Worm (Caenorhabditis elegans): ENCODE data around the gene toca-2.

Gene toca-2

DNA sequence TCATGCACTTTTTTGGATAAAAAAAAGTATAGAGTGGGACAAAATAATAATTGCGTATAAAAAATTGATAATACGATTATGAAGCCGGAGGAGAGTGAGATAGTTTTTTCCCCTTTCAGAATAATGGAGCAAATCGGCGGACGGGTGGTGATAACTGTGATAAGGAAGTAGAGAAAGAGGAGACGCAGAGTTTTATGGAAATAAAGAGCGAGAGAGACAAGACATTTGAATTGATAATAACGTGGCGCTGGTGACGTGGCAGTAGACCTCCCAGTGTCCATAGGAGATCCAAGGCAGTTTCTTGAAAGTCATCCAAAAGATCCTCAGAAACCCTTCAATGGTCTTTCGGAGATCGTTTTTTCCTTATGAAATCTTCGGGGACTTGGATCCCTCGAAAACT, 21.9 kb upstream of the toca-2 start (continued):
- TF ChIP-seq Y5F2A.4 (GFP tag; optimal IDR thresholded peaks at IDR 0.05) (no peak), pha-4 (GFP tag; IDR thresholded peaks at IDR 0.05) (no peak), pha-4 (tag; optimal IDR thresholded peaks at IDR 0.05) (no peak)

DNA sequence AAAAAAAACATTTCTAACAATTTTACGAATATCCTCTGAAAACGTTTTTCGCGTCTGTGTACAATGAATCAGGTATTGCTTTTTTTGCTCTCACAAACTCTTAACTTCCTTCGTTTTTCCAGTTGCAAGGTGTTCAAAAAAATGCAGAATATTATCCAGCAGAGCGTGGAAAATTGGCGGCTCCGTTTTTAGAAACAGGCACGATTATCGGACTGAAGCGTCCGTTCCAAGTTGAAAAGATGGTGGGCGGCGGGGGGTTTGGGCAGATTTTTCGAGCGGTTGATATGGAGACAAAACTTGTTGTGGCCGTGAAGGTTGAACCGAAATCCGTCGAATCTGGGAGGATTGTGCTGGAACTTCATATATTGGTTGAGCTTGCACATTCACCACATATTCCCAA, 20.7 kb upstream of the toca-2 start, which contains the start of gene W06F12.3:
Gene W06F12.3 (plus strand): TSS at position 23 of the 400 bp plus-strand sequence.
- TF ChIP-seq aha-1 (tag) (peak; percentile 91), unc-39 (tag; optimal IDR thresholded peaks at IDR 0.05) (no peak), mxl-3 (GFP tag; optimal IDR thresholded peaks at IDR 0.05) (no peak)

DNA sequence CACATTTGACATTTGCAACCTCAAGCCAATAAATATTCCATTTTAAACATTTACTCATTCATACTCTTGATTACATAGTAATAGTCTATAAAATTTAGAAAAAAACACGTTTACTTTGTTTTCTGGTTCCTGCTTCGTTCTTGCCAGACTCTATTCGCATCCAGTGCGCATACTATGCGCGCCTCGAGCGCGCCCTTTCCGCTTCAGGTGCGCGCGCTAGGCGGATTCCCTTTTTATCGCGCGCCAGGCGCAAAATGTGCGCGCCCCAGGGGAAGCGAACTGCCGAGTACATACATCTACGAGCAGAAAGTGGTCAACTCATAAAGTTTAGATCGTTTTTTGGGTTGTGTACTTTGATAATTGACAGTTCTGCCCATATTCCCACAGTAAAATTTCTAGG, 14.3 kb upstream of the toca-2 start:
- TF ChIP-seq lim-7 (GFP tag; IDR thresholded peaks at IDR 0.05), result 0 out of 2 replicates have a peak, but pooled peaks have one; percentile 14
- peak; percentile 62; the same call in 1 of the 2 replicates for TF ChIP-seq set-16 (GFP tag; IDR thresholded peaks at IDR 0.05)
- TF ChIP-seq madf-5 (GFP tag; IDR thresholded peaks at IDR 0.05), result peak in 1 of 2 experiments; percentile 58; a peak in 1 of 4 replicates
- TF ChIP-seq D1046.2 (GFP tag; IDR thresholded peaks at IDR 0.05), result no peak
- no peak for TF ChIP-seq egl-43 (GFP tag; IDR thresholded peaks at IDR 0.05)
- no peak for TF ChIP-seq nhr-6 (tag; optimal IDR thresholded peaks at IDR 0.05)
- no peak for TF ChIP-seq nhr-111 (GFP tag; optimal IDR thresholded peaks at IDR 0.05)
- no peak for TF ChIP-seq F44E2.7 (GFP tag; IDR thresholded peaks at IDR 0.05)
- TF ChIP-seq snpc-1.2 (GFP tag; IDR thresholded peaks at IDR 0.05), result peak; percentile 39; the same call in 1 of the 2 replicates
- no peak for TF ChIP-seq duxl-1 (tag; optimal IDR thresholded peaks at IDR 0.05; ENCODE audit: poor library complexity)
- TF ChIP-seq zip-2 (tag; optimal IDR thresholded peaks at IDR 0.05), result no peak
- TF ChIP-seq aly-2 (tag; optimal IDR thresholded peaks at IDR 0.05), result no peak
- TF ChIP-seq hlh-30 (tag; optimal IDR thresholded peaks at IDR 0.05; ENCODE audit: insufficient read depth), result no peak

DNA sequence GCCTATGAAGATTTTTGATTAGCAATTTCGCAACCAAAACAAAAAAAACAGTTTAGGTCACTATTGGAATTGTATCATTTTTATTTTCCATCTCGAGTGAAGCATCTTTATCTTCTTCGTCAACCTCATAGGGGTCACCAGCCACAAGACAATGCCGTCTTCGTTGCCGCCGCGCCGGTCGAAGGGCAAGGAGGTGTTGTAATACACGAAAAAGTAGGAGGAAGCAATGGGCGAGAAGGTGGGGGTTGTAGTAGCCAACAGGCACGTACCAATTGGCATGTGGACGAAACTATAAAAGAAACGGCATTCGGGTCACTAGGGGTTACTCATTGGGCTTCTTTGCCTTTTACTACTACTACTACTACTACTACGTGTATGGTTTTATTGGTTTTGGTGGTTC, 13.7 kb upstream of the toca-2 start:
- TF ChIP-seq unc-62 (GFP tag; optimal IDR thresholded peaks at IDR 0.05 in 1 of 2), result peak in 1 of 2 experiments; percentile 64
- TF ChIP-seq unc-62 (tag; optimal IDR thresholded peaks at IDR 0.05), result no peak
- TF ChIP-seq fkh-10 (GFP tag; optimal IDR thresholded peaks at IDR 0.05), result no peak
- TF ChIP-seq nhr-6 (tag; optimal IDR thresholded peaks at IDR 0.05), result no peak
- TF ChIP-seq Y5F2A.4 (GFP tag; optimal IDR thresholded peaks at IDR 0.05), result no peak

DNA sequence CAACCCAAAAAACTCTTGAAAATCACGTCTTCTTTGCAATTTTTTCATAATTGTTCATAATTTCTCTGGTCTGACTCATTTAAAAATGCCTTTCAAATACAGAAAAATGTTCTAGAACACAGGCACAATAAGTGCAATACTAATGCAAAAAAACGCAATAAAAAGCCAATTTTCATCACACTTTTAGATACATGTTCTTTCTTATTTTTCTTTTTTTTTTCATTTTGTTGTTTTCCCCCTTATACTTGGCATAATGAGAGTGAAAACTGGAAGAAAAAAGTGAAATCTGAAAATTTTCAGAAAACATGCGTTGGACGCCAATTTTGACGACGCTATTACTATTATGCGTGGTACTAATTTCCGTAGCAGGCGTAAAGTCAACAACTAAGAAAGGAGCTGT, 11.8 kb upstream of the toca-2 start, which contains the start of gene tyr-2:
Gene tyr-2 (plus strand): TSS at position 301 of the 400 bp plus-strand sequence.
- TF ChIP-seq ZK546.5 (tag; optimal IDR thresholded peaks at IDR 0.05), result no peak
- TF ChIP-seq hlh-30 (tag; optimal IDR thresholded peaks at IDR 0.05; ENCODE audit: insufficient read depth), result no peak
- TF ChIP-seq ztf-11 (tag; optimal IDR thresholded peaks at IDR 0.05), result no peak
- TF ChIP-seq set-16 (GFP tag; IDR thresholded peaks at IDR 0.05), result no peak
- TF ChIP-seq ceh-20 (GFP tag; IDR thresholded peaks at IDR 0.05), result no peak
- TF ChIP-seq spr-1 (tag; optimal IDR thresholded peaks at IDR 0.05), result no peak
- TF ChIP-seq lin-15B (tag; optimal IDR thresholded peaks at IDR 0.05), result no peak
- TF ChIP-seq cey-2 (tag; optimal IDR thresholded peaks at IDR 0.05; ENCODE audit: borderline replicate concordance, insufficient read depth), result no peak
- TF ChIP-seq tra-1 (GFP tag; IDR thresholded peaks at IDR 0.05), result no peak
- no peak for TF ChIP-seq ces-1 (GFP tag; optimal IDR thresholded peaks at IDR 0.05)
- TF ChIP-seq ama-1 (optimal IDR thresholded peaks at IDR 0.05), result no peak
- TF ChIP-seq snpc-4 (tag; optimal IDR thresholded peaks at IDR 0.05), result no peak
- TF ChIP-seq ceh-44 (GFP tag; IDR thresholded peaks at IDR 0.05), result no peak
- TF ChIP-seq F49E8.2 (tag; optimal IDR thresholded peaks at IDR 0.05; ENCODE audit: borderline replicate concordance), result no peak
- TF ChIP-seq dmd-6 (GFP tag; IDR thresholded peaks at IDR 0.05), result no peak
- no peak for TF ChIP-seq attf-4 (tag; optimal IDR thresholded peaks at IDR 0.05)
- no peak for TF ChIP-seq nhr-237 (tag; optimal IDR thresholded peaks at IDR 0.05)
- TF ChIP-seq T20F7.1 (GFP tag; optimal IDR thresholded peaks at IDR 0.05), result no peak

All from whole organism, L4 larva.